Fruit fly (Drosophila melanogaster) Kc167 (cell line): ENCODE data around the gene MFS3.

Experiments used
- Myc ChIP-seq: fragments of >200 bp; optimal IDR thresholded peaks from 2 replicates; lab custom pipeline; 2017; ENCODE audit warnings: missing external identifiers
- h ChIP-seq: fragments of >200 bp; optimal IDR thresholded peaks from 3 replicates; lab custom pipeline; 2018; ENCODE audit warnings: missing external identifiers
- insv ChIP-seq: fragments of >200 bp; optimal IDR thresholded peaks from 3 replicates; lab custom pipeline; 2018; ENCODE audit warnings: missing external identifiers
- ttk ChIP-seq: sonication (Bioruptor generic); optimal IDR thresholded peaks from 2 replicates; lab custom pipeline; 2017; ENCODE audit warnings: missing external identifiers

DNA sequence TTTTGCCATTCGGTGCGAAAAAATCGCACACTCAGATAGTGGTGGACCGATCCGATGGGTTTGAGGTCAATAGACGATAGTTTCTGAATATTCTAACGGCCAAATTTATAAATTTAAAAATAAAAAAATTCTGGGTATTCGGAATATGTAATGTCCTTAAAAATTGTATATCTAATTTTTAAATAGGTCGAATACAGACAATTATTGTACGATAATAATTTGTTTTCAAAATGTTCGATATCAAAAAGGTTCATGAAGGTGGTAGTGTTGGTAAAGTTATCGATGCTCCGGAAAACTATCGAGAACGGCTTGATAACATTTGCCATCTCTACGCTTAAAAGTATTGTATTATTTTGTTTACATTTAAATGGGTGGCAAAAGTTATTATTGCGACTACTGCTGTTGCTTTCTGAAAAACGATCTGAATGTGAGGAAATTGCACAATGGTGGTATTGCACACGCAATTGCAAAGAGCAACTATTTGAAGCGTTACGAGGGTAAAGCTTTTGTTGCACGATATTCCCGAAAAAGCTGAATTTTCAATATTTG is 26.9 kb downstream of the MFS3 start, which contains the start of the genes CG31922 and Plap:
- no peak for TF ChIP-seq Myc
- no peak for TF ChIP-seq ttk (lab: Kevin White, UChicago)
- TF ChIP-seq h (lab: Kevin White, UChicago), result no peak
- no peak for TF ChIP-seq insv (lab: Kevin White, UChicago)
